Fruit fly (Drosophila melanogaster) whole organism, wandering third instar larva: ENCODE results near the gene CG18081.

ENCODE experiments used
- Hr83 ChIP-seq: fragments of 200-300 bp; sonication (Bioruptor generic); optimal IDR thresholded peaks from 2 replicates; lab custom pipeline; 2016; ENCODE audit warnings: missing biosample characterization, mild to moderate bottlenecking, missing genetic modification characterization, moderate library complexity; ENCODE audit not compliant: poor library complexity, severe bottlenecking
- dl ChIP-seq, 2 experiments: fragments of 175-275, 200-275 bp in 1 of 2; fragments of 200-275 bp in 1 of 2; sonication (Bioruptor generic); optimal IDR thresholded peaks; lab custom pipeline; 2018; ENCODE audit warnings: mild to moderate bottlenecking in 2 of 2, missing biosample characterization in 2 of 2, missing genetic modification characterization in 2 of 2, moderate library complexity in 2 of 2; ENCODE audit not compliant: partially characterized antibody in 2 of 2, insufficient read depth in 1 of 2
- fru ChIP-seq: fragments of 200-800 bp; sonication (Bioruptor generic); optimal IDR thresholded peaks from 3 replicates; lab custom pipeline; 2016; ENCODE audit warnings: missing biosample characterization, mild to moderate bottlenecking, missing genetic modification characterization
- h ChIP-seq: fragments of 200-800 bp; sonication (Bioruptor generic); optimal IDR thresholded peaks from 3 replicates; lab custom pipeline; 2016; ENCODE audit warnings: missing biosample characterization, mild to moderate bottlenecking, missing genetic modification characterization
- lola ChIP-seq: fragments of >200 bp; optimal IDR thresholded peaks from 2 replicates; lab custom pipeline; 2017; ENCODE audit warnings: missing biosample characterization, missing genetic modification characterization
- pan ChIP-seq: fragments of >200 bp; optimal IDR thresholded peaks from 2 replicates; lab custom pipeline; 2017
- psq ChIP-seq: fragments of 200-800 bp; sonication (Bioruptor generic); optimal IDR thresholded peaks from 3 replicates; lab custom pipeline; 2017; ENCODE audit warnings: missing biosample characterization, mild to moderate bottlenecking, missing genetic modification characterization, moderate library complexity

DNA sequence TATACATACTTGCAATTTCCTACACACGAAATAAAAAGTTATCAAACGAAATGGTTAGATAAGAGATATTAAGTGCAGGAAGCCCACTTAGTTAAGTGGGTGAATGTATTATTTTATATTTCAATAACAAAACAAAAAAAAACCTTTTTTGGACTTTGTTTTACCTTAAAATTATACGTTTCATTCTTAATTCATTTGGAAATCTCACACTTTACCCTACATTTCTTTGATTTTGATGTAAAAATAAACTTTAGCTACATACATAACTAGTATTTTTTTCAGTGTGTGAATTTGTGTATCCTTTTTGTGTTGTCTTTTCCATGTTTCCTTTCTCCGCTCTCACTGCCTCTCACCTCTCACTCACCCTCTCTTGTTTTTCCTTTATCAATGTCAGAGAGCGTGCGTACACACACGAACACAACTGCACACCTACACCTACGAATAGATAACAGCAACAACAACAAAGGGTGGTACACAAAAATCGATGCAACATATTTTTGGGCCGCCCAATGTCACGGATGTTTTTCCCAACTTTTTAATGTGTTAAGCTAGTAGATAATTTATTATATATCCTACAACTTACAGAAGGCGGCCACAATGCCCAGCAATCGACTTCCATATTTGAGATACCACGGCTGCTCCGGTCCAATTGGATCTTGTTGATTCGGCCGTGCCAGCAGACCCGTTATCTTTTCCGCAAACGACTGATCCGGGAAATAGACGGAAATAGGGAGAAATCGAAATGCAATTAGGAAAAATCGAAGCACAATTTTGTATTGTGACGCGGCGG lies 19.6 kb downstream of the CG18081 start:
- TF ChIP-seq fru (GFP tag; lab: Kevin White, UChicago): peak; percentile 90
- peak; percentile 89 for TF ChIP-seq h
- TF ChIP-seq lola (GFP tag; lab: Kevin White, UChicago): no peak
- peak in 1 of 2 experiments; percentile 75 for TF ChIP-seq dl (GFP tag; optimal IDR thresholded peaks at IDR 0.05; lab: Kevin White, UChicago; ENCODE audit: insufficient read depth in 1 of 2, partially characterized antibody in 2 of 2)
- TF ChIP-seq Hr83 (GFP tag; lab: Kevin White, UChicago): no peak
- TF ChIP-seq pan (lab: Kevin White, UChicago): no peak
- peak; percentile 95 for TF ChIP-seq psq
